Worm (Caenorhabditis elegans) whole organism, L2 larva: ENCODE data around the gene clec-60.

Experiments
- C34F6.9 ChIP-seq: fragments of 150-350 bp; optimal IDR thresholded peaks from 2 replicates; lab custom pipeline; 2014; ENCODE audit warnings: missing biosample characterization, missing genetic modification characterization
- F13H6.1 ChIP-seq: sonication (generic microtip); optimal IDR thresholded peaks from 2 replicates; lab custom pipeline; 2016; ENCODE audit warnings: missing genetic modification characterization, missing compliant biosample characterization
- R02D3.7 ChIP-seq: fragments of 150-350 bp; optimal IDR thresholded peaks from 2 replicates; lab custom pipeline; 2014; ENCODE audit warnings: missing biosample characterization, missing genetic modification characterization
- Y55F3AM.14 ChIP-seq: fragments of 200-800 bp; sonication (Bioruptor generic); optimal IDR thresholded peaks from 2 replicates; lab custom pipeline; 2018; ENCODE audit warnings: mild to moderate bottlenecking, missing genetic modification characterization, missing compliant biosample characterization
- ZK546.5 ChIP-seq: sonication (generic microtip); optimal IDR thresholded peaks from 2 replicates; lab custom pipeline; 2017; ENCODE audit warnings: missing biosample characterization, missing genetic modification characterization
- alr-1 ChIP-seq: fragments of 150-350 bp; optimal IDR thresholded peaks from 2 replicates; lab custom pipeline; 2014; ENCODE audit warnings: missing biosample characterization, missing genetic modification characterization
- aly-2 ChIP-seq: fragments of 150-350 bp; optimal IDR thresholded peaks from 2 replicates; lab custom pipeline; 2014; ENCODE audit warnings: missing biosample characterization, missing genetic modification characterization
- ama-1 ChIP-seq: fragments of 150-350 bp; optimal IDR thresholded peaks from 2 replicates; lab custom pipeline; 2018; ENCODE audit warnings: inconsistent platforms
- blmp-1 ChIP-seq: sonication (generic microtip); optimal IDR thresholded peaks from 2 replicates; lab custom pipeline; 2017; ENCODE audit warnings: missing genetic modification characterization, mild to moderate bottlenecking, missing compliant biosample characterization, antibody characterized with exemption, moderate library complexity; ENCODE audit not compliant: insufficient read depth
- ceh-16 ChIP-seq: fragments of 150-350 bp; optimal IDR thresholded peaks from 2 replicates; lab custom pipeline; 2014; ENCODE audit warnings: missing biosample characterization, missing genetic modification characterization
- ceh-82 ChIP-seq: fragments of 150-350 bp; optimal IDR thresholded peaks from 2 replicates; lab custom pipeline; 2014; ENCODE audit warnings: missing biosample characterization, missing genetic modification characterization
- crh-2 ChIP-seq: sonication (generic microtip); optimal IDR thresholded peaks from 2 replicates; lab custom pipeline; 2017; ENCODE audit warnings: missing biosample characterization, missing genetic modification characterization
- dmd-4 ChIP-seq: sonication (generic microtip); optimal IDR thresholded peaks from 2 replicates; lab custom pipeline; 2017; ENCODE audit warnings: missing biosample characterization, missing genetic modification characterization
- egl-27 ChIP-seq: sonication (generic microtip); optimal IDR thresholded peaks from 3 replicates; lab custom pipeline; 2017; ENCODE audit warnings: missing biosample characterization, missing genetic modification reagents, missing genetic modification characterization
- elt-1 ChIP-seq: fragments of 150-350 bp; optimal IDR thresholded peaks from 2 replicates; lab custom pipeline; 2014; ENCODE audit warnings: missing biosample characterization, missing genetic modification characterization
- elt-3 ChIP-seq: sonication (generic microtip); optimal IDR thresholded peaks from 2 replicates; lab custom pipeline; 2017; ENCODE audit warnings: missing biosample characterization, missing genetic modification characterization
- fos-1 ChIP-seq: fragments of 150-350 bp; optimal IDR thresholded peaks from 2 replicates; lab custom pipeline; 2014; ENCODE audit warnings: missing biosample characterization, missing genetic modification characterization
- gmeb-1 ChIP-seq: fragments of 150-350 bp; optimal IDR thresholded peaks from 2 replicates; lab custom pipeline; 2014; ENCODE audit warnings: missing biosample characterization, missing genetic modification characterization
- lin-11 ChIP-seq: fragments of 150-350 bp; sonication (generic microtip); optimal IDR thresholded peaks from 2 replicates; lab custom pipeline; 2014; ENCODE audit warnings: missing biosample characterization, missing genetic modification characterization, inconsistent platforms, mixed read lengths
- lin-13 ChIP-seq: fragments of 150-350 bp; optimal IDR thresholded peaks from 2 replicates; lab custom pipeline; 2014; ENCODE audit warnings: missing biosample characterization, missing genetic modification reagents, missing genetic modification characterization
- lin-39 ChIP-seq: fragments of 150-350 bp; optimal IDR thresholded peaks from 2 replicates; lab custom pipeline; 2014; ENCODE audit warnings: missing biosample characterization, missing genetic modification reagents, missing genetic modification characterization
- lsy-2 ChIP-seq, 2 experiments: fragments of 150-350 bp in 1 of 2; sonication (generic microtip) in 1 of 2; optimal IDR thresholded peaks; 2 replicates each; lab custom pipeline; 2014 to 2017; ENCODE audit warnings: missing biosample characterization in 2 of 2, missing genetic modification characterization in 2 of 2
- mab-5 ChIP-seq: fragments of 150-350 bp; optimal IDR thresholded peaks from 2 replicates; lab custom pipeline; 2014; ENCODE audit warnings: missing biosample characterization, missing genetic modification characterization
- mbf-1 ChIP-seq: sonication (generic microtip); optimal IDR thresholded peaks from 2 replicates; lab custom pipeline; 2017; ENCODE audit warnings: missing biosample characterization, missing genetic modification characterization
- mdl-1 ChIP-seq, 2 experiments: fragments of 150-350 bp in 1 of 2; sonication (generic microtip) in 1 of 2; optimal IDR thresholded peaks; 2 replicates each; lab custom pipeline; 2017; ENCODE audit warnings: missing biosample characterization in 2 of 2, missing genetic modification characterization in 2 of 2
- nhr-10 ChIP-seq: sonication (generic microtip); optimal IDR thresholded peaks from 2 replicates; lab custom pipeline; 2017; ENCODE audit warnings: missing biosample characterization, missing genetic modification characterization
- nhr-11 ChIP-seq: fragments of 150-350 bp; optimal IDR thresholded peaks from 2 replicates; lab custom pipeline; 2014; ENCODE audit warnings: missing biosample characterization, missing genetic modification characterization
- nhr-12 ChIP-seq: fragments of 150-350 bp; optimal IDR thresholded peaks from 2 replicates; lab custom pipeline; 2014; ENCODE audit warnings: missing biosample characterization, missing genetic modification characterization
- nhr-129 ChIP-seq: fragments of 150-350 bp; optimal IDR thresholded peaks from 2 replicates; lab custom pipeline; 2014; ENCODE audit warnings: missing biosample characterization, missing genetic modification characterization
- nhr-21 ChIP-seq: fragments of 150-350 bp; optimal IDR thresholded peaks from 2 replicates; lab custom pipeline; 2014; ENCODE audit warnings: missing biosample characterization, missing genetic modification characterization
- nhr-23 ChIP-seq: fragments of 150-350 bp; optimal IDR thresholded peaks from 2 replicates; lab custom pipeline; 2014; ENCODE audit warnings: missing biosample characterization, missing genetic modification reagents, missing genetic modification characterization
- nhr-237 ChIP-seq: fragments of 150-350 bp; optimal IDR thresholded peaks from 2 replicates; lab custom pipeline; 2014; ENCODE audit warnings: missing biosample characterization, missing genetic modification characterization
- nhr-25 ChIP-seq: fragments of 150-350 bp; sonication (generic microtip); optimal IDR thresholded peaks from 3 replicates; lab custom pipeline; 2014; ENCODE audit warnings: missing biosample characterization, missing genetic modification characterization
- nhr-6 ChIP-seq: fragments of 150-350 bp; optimal IDR thresholded peaks from 2 replicates; lab custom pipeline; 2014; ENCODE audit warnings: missing biosample characterization, missing genetic modification characterization
- nhr-77 ChIP-seq: fragments of 150-350 bp; optimal IDR thresholded peaks from 2 replicates; lab custom pipeline; 2014; ENCODE audit warnings: missing biosample characterization, missing genetic modification characterization
- peb-1 ChIP-seq: fragments of 150-350 bp; optimal IDR thresholded peaks from 2 replicates; lab custom pipeline; 2014; ENCODE audit warnings: missing biosample characterization, missing genetic modification characterization
- sem-4 ChIP-seq: fragments of 150-350 bp; optimal IDR thresholded peaks from 2 replicates; lab custom pipeline; 2014; ENCODE audit warnings: missing biosample characterization, missing genetic modification reagents, missing genetic modification characterization
- skn-1 ChIP-seq: sonication (generic microtip); optimal IDR thresholded peaks from 2 replicates; lab custom pipeline; 2017; ENCODE audit warnings: missing biosample characterization, missing genetic modification characterization
- sma-3 ChIP-seq: sonication (generic microtip); optimal IDR thresholded peaks from 2 replicates; lab custom pipeline; 2016; ENCODE audit warnings: missing genetic modification reagents, missing genetic modification characterization, missing compliant biosample characterization
- sma-9 ChIP-seq, 2 experiments: fragments of 150-350 bp in 1 of 2; sonication (generic microtip) in 1 of 2; optimal IDR thresholded peaks; 2 replicates each; lab custom pipeline; 2014 to 2016; ENCODE audit warnings: missing genetic modification characterization in 2 of 2, mild to moderate bottlenecking in 1 of 2, missing biosample characterization in 1 of 2, missing compliant biosample characterization in 1 of 2, missing genetic modification reagents in 1 of 2, moderate library complexity in 1 of 2
- snpc-4 ChIP-seq: fragments of 150-350 bp; optimal IDR thresholded peaks from 2 replicates; lab custom pipeline; 2014; ENCODE audit warnings: missing biosample characterization, missing genetic modification characterization
- unc-39 ChIP-seq: fragments of 150-350 bp; optimal IDR thresholded peaks from 2 replicates; lab custom pipeline; 2014; ENCODE audit warnings: missing biosample characterization, missing genetic modification characterization
- unc-55 ChIP-seq: fragments of 150-350 bp; sonication (generic microtip); optimal IDR thresholded peaks from 3 replicates; lab custom pipeline; 2014; ENCODE audit warnings: missing biosample characterization, missing genetic modification reagents, missing genetic modification characterization
- unc-62 ChIP-seq: fragments of 150-350 bp; optimal IDR thresholded peaks from 2 replicates; lab custom pipeline; 2014; ENCODE audit warnings: missing biosample characterization, missing genetic modification reagents, missing genetic modification characterization
- zag-1 ChIP-seq: fragments of 150-350 bp; optimal IDR thresholded peaks from 2 replicates; lab custom pipeline; 2014; ENCODE audit warnings: missing biosample characterization, missing genetic modification characterization
- ztf-1 ChIP-seq: fragments of 200-800 bp; sonication (Bioruptor generic); conservative IDR thresholded peaks from 2 replicates; pipeline ENCODE4 v1.3.6; 2022; ENCODE audit warnings: missing genetic modification characterization, missing compliant biosample characterization
- ztf-11 ChIP-seq: sonication (generic microtip); optimal IDR thresholded peaks from 2 replicates; lab custom pipeline; 2017; ENCODE audit warnings: missing biosample characterization, missing genetic modification characterization
- ztf-4 ChIP-seq: fragments of 150-350 bp; optimal IDR thresholded peaks from 2 replicates; lab custom pipeline; 2014; ENCODE audit warnings: missing biosample characterization, missing genetic modification characterization

Gene clec-60

ce11 chrII:10502491-10503063 lies 20.9 kb upstream of the clec-60 start, which contains the start of gene myrf-1 (continued):
- TF ChIP-seq nhr-10 (no peak), lin-11 (peak; percentile 86), nhr-21 (tag; lab: Kevin White, UChicago) (peak; percentile 82), ztf-4 (tag; lab: Kevin White, UChicago) (peak; percentile 63), ZK546.5 (tag; lab: Kevin White, UChicago) (no peak), nhr-25 (peak; percentile 63)

- TF ChIP-seq nhr-23 (tag; lab: Kevin White, UChicago) (no peak), nhr-11 (tag; lab: Kevin White, UChicago) (no peak), alr-1 (tag; lab: Kevin White, UChicago) (no peak), zag-1 (tag; lab: Kevin White, UChicago) (peak; percentile 51), mbf-1 (tag; lab: Kevin White, UChicago) (no peak), mab-5 (tag; lab: Kevin White, UChicago) (no peak), C34F6.9 (tag; lab: Kevin White, UChicago) (peak; percentile 60), nhr-237 (tag; lab: Kevin White, UChicago) (no peak), lin-11 (no peak), aly-2 (tag; lab: Kevin White, UChicago) (no peak), nhr-10 (no peak), nhr-129 (peak; percentile 66), elt-1 (no peak), ztf-1 (GFP tag; lab: Robert Waterston, UW) (no peak), dmd-4 (tag; lab: Kevin White, UChicago) (no peak), lin-39 (no peak), crh-2 (tag; lab: Kevin White, UChicago) (peak; percentile 51), peb-1 (tag; lab: Kevin White, UChicago) (no peak), ztf-11 (tag; lab: Kevin White, UChicago) (no peak), ceh-16 (tag; lab: Kevin White, UChicago) (peak; percentile 44), snpc-4 (tag; lab: Kevin White, UChicago) (no peak), R02D3.7 (tag; lab: Kevin White, UChicago) (no peak), unc-55 (GFP tag; lab: Kevin White, UChicago) (no peak), ama-1 (no peak), nhr-6 (no peak), gmeb-1 (no peak), sma-9 (GFP tag; optimal IDR thresholded peaks at IDR 0.05; lab: Kevin White, UChicago) (peak; percentile 82), sma-9 (tag; optimal IDR thresholded peaks at IDR 0.05; lab: Kevin White, UChicago) (no peak), elt-3 (no peak), skn-1 (tag; lab: Kevin White, UChicago) (no peak), fos-1 (peak; percentile 83), sem-4 (tag; lab: Kevin White, UChicago) (peak; percentile 83), nhr-12 (tag; lab: Kevin White, UChicago) (no peak), mdl-1 (tag; optimal IDR thresholded peaks at IDR 0.05; lab: Kevin White, UChicago) (peak; percentile 49 to 69), unc-39 (tag; lab: Kevin White, UChicago) (no peak), ZK546.5 (tag; lab: Kevin White, UChicago) (no peak), F13H6.1 (peak; percentile 89), Y55F3AM.14 (GFP tag; lab: Kevin White, UChicago) (no peak), nhr-25 (peak; percentile 52), nhr-77 (tag; lab: Kevin White, UChicago) (peak; percentile 3), sma-3 (GFP tag; lab: Kevin White, UChicago) (peak; percentile 59), lin-13 (GFP tag; lab: Kevin White, UChicago) (peak; percentile 25), unc-62 (no peak), blmp-1 (peak; percentile 95), ztf-4 (tag; lab: Kevin White, UChicago) (no peak), nhr-21 (tag; lab: Kevin White, UChicago) (peak; percentile 75), lsy-2 (tag; optimal IDR thresholded peaks at IDR 0.05; lab: Kevin White, UChicago) (peak in 1 of 2 experiments; percentile 73), ceh-82 (tag; lab: Kevin White, UChicago) (no peak), egl-27 (tag; lab: Kevin White, UChicago) (peak; percentile 38)
- TF ChIP-seq, all 48 proteins: peak for 18
Measured at ce11 chrII:10501578-10501977, 19.9 kb upstream of the clec-60 start.
